Worm (Caenorhabditis elegans) whole organism, late embryonic: Measurements from ENCODE around the gene dsl-5.

Experiments used
- ceh-14 ChIP-seq: sonication (generic microtip); optimal IDR thresholded peaks from 2 replicates; lab custom pipeline; 2016; ENCODE audit warnings: missing genotype, missing genetic modification characterization, missing compliant biosample characterization
- ceh-34 ChIP-seq: sonication (generic microtip); optimal IDR thresholded peaks from 2 replicates; lab custom pipeline; 2016; ENCODE audit warnings: mild to moderate bottlenecking, missing genetic modification characterization, missing compliant biosample characterization
- fax-1 ChIP-seq: sonication (generic microtip); optimal IDR thresholded peaks from 2 replicates; lab custom pipeline; 2016; ENCODE audit warnings: missing genotype, missing genetic modification characterization, missing compliant biosample characterization
- fkh-6 ChIP-seq: sonication (generic microtip); optimal IDR thresholded peaks from 2 replicates; lab custom pipeline; 2016; ENCODE audit warnings: missing genetic modification characterization, missing compliant biosample characterization
- pha-4 ChIP-seq: fragments of 150-350 bp; optimal IDR thresholded peaks from 2 replicates; lab custom pipeline; 2018; ENCODE audit warnings: missing biosample characterization, missing genetic modification reagents, missing genetic modification characterization

DNA sequence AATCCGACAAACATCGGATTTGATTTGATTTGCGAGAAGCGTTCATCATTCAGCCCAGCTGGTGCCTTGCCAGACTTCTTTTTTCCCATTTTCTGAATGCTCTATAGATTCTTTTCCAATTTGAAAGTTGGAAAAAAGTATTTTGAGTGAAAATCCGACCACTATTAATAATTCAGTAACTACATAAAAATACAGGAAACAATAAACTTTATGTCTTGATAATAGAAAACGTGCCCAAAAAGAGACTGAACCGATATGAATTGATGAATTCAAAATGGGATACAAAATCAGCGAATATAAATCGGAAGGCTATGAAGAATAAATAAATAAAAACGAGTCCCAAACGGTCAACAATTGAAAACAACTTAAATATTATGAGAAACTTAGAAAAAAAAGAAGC is 10.9 kb upstream of the dsl-5 start, which contains the start of gene F58B3.4:
- TF ChIP-seq ceh-14 (tag; lab: Kevin White, UChicago) (no peak), fax-1 (tag; lab: Kevin White, UChicago) (no peak), fkh-6 (no peak), pha-4 (tag; lab: Kevin White, UChicago) (no peak), ceh-34 (no peak)
